Worm (Caenorhabditis elegans) whole organism, mixed stage, embryonic: ENCODE measurements around the gene T16G12.8.

Experiments
- M03D4.4 ChIP-seq: sonication (generic microtip); optimal IDR thresholded peaks from 2 replicates; lab custom pipeline; 2017; ENCODE audit warnings: mild to moderate bottlenecking, missing genetic modification characterization, missing compliant biosample characterization
- bed-3 ChIP-seq: fragments of 200-800 bp; sonication (Bioruptor generic); optimal IDR thresholded peaks from 3 replicates; lab custom pipeline; 2018; ENCODE audit warnings: mild to moderate bottlenecking, missing genetic modification characterization, moderate library complexity, missing compliant biosample characterization
- blmp-1 ChIP-seq: fragments of 150-350 bp; optimal IDR thresholded peaks from 2 replicates; lab custom pipeline; 2014; ENCODE audit warnings: missing biosample characterization, missing genetic modification characterization
- ceh-39 ChIP-seq: fragments of 150-350 bp; optimal IDR thresholded peaks from 2 replicates; lab custom pipeline; 2014; ENCODE audit warnings: missing biosample characterization, missing genetic modification characterization
- ceh-43 ChIP-seq: fragments of 200-800 bp; sonication (Bioruptor generic); optimal IDR thresholded peaks from 2 replicates; lab custom pipeline; 2018; ENCODE audit warnings: mild to moderate bottlenecking, missing genetic modification characterization, moderate library complexity, missing compliant biosample characterization
- ceh-83 ChIP-seq: fragments of 200-800 bp; sonication (Bioruptor generic); optimal IDR thresholded peaks from 2 replicates; lab custom pipeline; 2018; ENCODE audit warnings: mild to moderate bottlenecking, missing genetic modification characterization, missing compliant biosample characterization
- ces-1 ChIP-seq: fragments of 150-350 bp; optimal IDR thresholded peaks from 2 replicates; lab custom pipeline; 2014; ENCODE audit warnings: missing biosample characterization, missing genetic modification reagents, missing genetic modification characterization
- cnd-1 ChIP-seq: fragments of 200-800 bp; sonication (Bioruptor generic); optimal IDR thresholded peaks from 2 replicates; lab custom pipeline; 2018; ENCODE audit warnings: mild to moderate bottlenecking, missing genetic modification characterization, missing compliant biosample characterization
- drap-1 ChIP-seq: fragments of 200-800 bp; sonication (Bioruptor generic); optimal IDR thresholded peaks from 3 replicates; lab custom pipeline; 2018; ENCODE audit warnings: mild to moderate bottlenecking, missing genetic modification characterization, missing compliant biosample characterization
- elt-1 ChIP-seq: sonication (generic microtip); optimal IDR thresholded peaks from 2 replicates; lab custom pipeline; 2017; ENCODE audit warnings: missing genetic modification characterization, mild to moderate bottlenecking, missing compliant biosample characterization, antibody characterized with exemption, moderate library complexity, borderline replicate concordance; ENCODE audit not compliant: insufficient read depth
- elt-3 ChIP-seq: fragments of 150-350 bp; optimal IDR thresholded peaks from 2 replicates; lab custom pipeline; 2014; ENCODE audit warnings: missing biosample characterization, missing genetic modification characterization
- flh-1 ChIP-seq: fragments of 200-800 bp; sonication (Bioruptor generic); optimal IDR thresholded peaks from 2 replicates; lab custom pipeline; 2018; ENCODE audit warnings: mild to moderate bottlenecking, missing genetic modification characterization, moderate library complexity, missing compliant biosample characterization
- ham-2 ChIP-seq: fragments of 200-800 bp; sonication (Bioruptor generic); optimal IDR thresholded peaks from 2 replicates; lab custom pipeline; 2018; ENCODE audit warnings: mild to moderate bottlenecking, missing genetic modification characterization, missing compliant biosample characterization
- hlh-1 ChIP-seq: fragments of 150-350 bp; optimal IDR thresholded peaks from 2 replicates; lab custom pipeline; 2014; ENCODE audit warnings: missing biosample characterization, missing genetic modification reagents, missing genetic modification characterization
- lin-13 ChIP-seq: fragments of 150-350 bp; optimal IDR thresholded peaks from 2 replicates; lab custom pipeline; 2014; ENCODE audit warnings: missing biosample characterization, missing genetic modification characterization
- lin-32 ChIP-seq: fragments of 200-800 bp; sonication (Bioruptor generic); optimal IDR thresholded peaks from 2 replicates; lab custom pipeline; 2018; ENCODE audit warnings: mild to moderate bottlenecking, missing genetic modification characterization, missing compliant biosample characterization
- lsy-2 ChIP-seq: fragments of 150-350 bp; optimal IDR thresholded peaks from 2 replicates; lab custom pipeline; 2014; ENCODE audit warnings: missing biosample characterization, missing genetic modification characterization
- mab-5 ChIP-seq: fragments of 150-350 bp; optimal IDR thresholded peaks from 2 replicates; lab custom pipeline; 2014; ENCODE audit warnings: missing biosample characterization, missing genetic modification characterization
- mep-1 ChIP-seq: fragments of 150-350 bp; optimal IDR thresholded peaks from 2 replicates; lab custom pipeline; 2017; ENCODE audit warnings: missing biosample characterization, missing genetic modification reagents, missing genetic modification characterization, inconsistent platforms
- mls-2 ChIP-seq: sonication (generic microtip); optimal IDR thresholded peaks from 2 replicates; lab custom pipeline; 2016; ENCODE audit warnings: mild to moderate bottlenecking, missing genetic modification characterization, moderate library complexity, missing compliant biosample characterization
- nhr-12 ChIP-seq: fragments of 150-350 bp; optimal IDR thresholded peaks from 2 replicates; lab custom pipeline; 2014; ENCODE audit warnings: missing biosample characterization, missing genetic modification characterization
- nhr-2 ChIP-seq: fragments of 150-350 bp; optimal IDR thresholded peaks from 2 replicates; lab custom pipeline; 2014; ENCODE audit warnings: missing biosample characterization, missing genetic modification characterization
- nhr-237 ChIP-seq: fragments of 150-350 bp; optimal IDR thresholded peaks from 2 replicates; lab custom pipeline; 2014; ENCODE audit warnings: missing biosample characterization, missing genetic modification characterization
- nhr-28 ChIP-seq: fragments of 150-350 bp; optimal IDR thresholded peaks from 2 replicates; lab custom pipeline; 2014; ENCODE audit warnings: missing biosample characterization, missing genetic modification characterization
- nhr-76 ChIP-seq: sonication (generic microtip); optimal IDR thresholded peaks from 2 replicates; lab custom pipeline; 2017; ENCODE audit warnings: missing biosample characterization, missing genetic modification characterization
- pha-4 ChIP-seq: fragments of 150-350 bp; optimal IDR thresholded peaks from 2 replicates; lab custom pipeline; 2018; ENCODE audit warnings: missing biosample characterization, missing genetic modification reagents, missing genetic modification characterization
- sem-2 ChIP-seq: fragments of 200-800 bp; sonication (Bioruptor generic); optimal IDR thresholded peaks from 2 replicates; lab custom pipeline; 2018; ENCODE audit warnings: mild to moderate bottlenecking, missing genetic modification characterization, missing compliant biosample characterization
- snpc-4 ChIP-seq: fragments of 150-350 bp; optimal IDR thresholded peaks from 2 replicates; lab custom pipeline; 2014; ENCODE audit warnings: missing biosample characterization, missing genetic modification characterization
- sptf-1 ChIP-seq: sonication (generic microtip); optimal IDR thresholded peaks from 2 replicates; lab custom pipeline; 2017; ENCODE audit warnings: mild to moderate bottlenecking, missing genetic modification characterization, moderate library complexity, missing compliant biosample characterization
- tbx-8 ChIP-seq: fragments of 200-800 bp; sonication (Bioruptor generic); optimal IDR thresholded peaks from 2 replicates; lab custom pipeline; 2018; ENCODE audit warnings: mild to moderate bottlenecking, missing genetic modification characterization, moderate library complexity, missing compliant biosample characterization
- unc-120 ChIP-seq: sonication (generic microtip); optimal IDR thresholded peaks from 2 replicates; lab custom pipeline; 2017; ENCODE audit warnings: missing genetic modification characterization, missing compliant biosample characterization; ENCODE audit not compliant: poor library complexity, severe bottlenecking
- unc-39 ChIP-seq: fragments of 150-350 bp; optimal IDR thresholded peaks from 2 replicates; lab custom pipeline; 2014; ENCODE audit warnings: missing biosample characterization, missing genetic modification characterization
- unc-62 ChIP-seq: fragments of 150-350 bp; optimal IDR thresholded peaks from 2 replicates; lab custom pipeline; 2014; ENCODE audit warnings: missing biosample characterization, missing genetic modification reagents, missing genetic modification characterization
- zip-8 ChIP-seq: fragments of 150-350 bp; optimal IDR thresholded peaks from 2 replicates; lab custom pipeline; 2014; ENCODE audit warnings: missing biosample characterization, missing genetic modification characterization
- ztf-11 ChIP-seq: fragments of 150-350 bp; optimal IDR thresholded peaks from 2 replicates; lab custom pipeline; 2014; ENCODE audit warnings: missing biosample characterization, missing genetic modification characterization

The T16G12.8 gene

DNA sequence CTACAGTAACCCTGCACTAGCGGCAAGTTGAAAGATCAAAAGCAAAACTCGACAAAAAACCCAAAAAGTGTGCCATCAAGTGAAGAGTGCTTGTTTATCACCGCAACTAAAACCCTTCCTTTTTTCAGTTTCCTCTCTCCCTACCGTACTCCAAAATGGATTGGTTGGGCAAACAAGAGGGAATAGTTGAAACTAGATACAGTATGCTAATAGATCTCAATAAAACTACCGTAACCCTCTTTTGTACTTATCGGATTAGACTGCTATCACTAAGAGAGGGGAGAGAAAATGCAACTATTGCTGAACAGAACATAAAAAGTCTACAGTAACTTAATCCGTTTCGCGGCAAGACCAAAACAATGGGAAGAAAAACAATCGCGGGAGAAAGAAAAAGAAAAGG is 36.3 kb downstream of the T16G12.8 start:
- TF ChIP-seq lin-13 (tag; lab: Kevin White, UChicago) (no peak), ztf-11 (no peak), unc-62 (GFP tag; lab: Kevin White, UChicago) (no peak), nhr-28 (tag; lab: Kevin White, UChicago) (no peak), hlh-1 (tag; lab: Kevin White, UChicago) (no peak), zip-8 (no peak), nhr-76 (tag; lab: Kevin White, UChicago) (no peak), ceh-83 (GFP tag; lab: Kevin White, UChicago) (no peak), ces-1 (GFP tag; lab: Kevin White, UChicago) (no peak), unc-120 (no peak), cnd-1 (tag; lab: Kevin White, UChicago) (no peak), nhr-237 (tag; lab: Kevin White, UChicago) (no peak)

DNA sequence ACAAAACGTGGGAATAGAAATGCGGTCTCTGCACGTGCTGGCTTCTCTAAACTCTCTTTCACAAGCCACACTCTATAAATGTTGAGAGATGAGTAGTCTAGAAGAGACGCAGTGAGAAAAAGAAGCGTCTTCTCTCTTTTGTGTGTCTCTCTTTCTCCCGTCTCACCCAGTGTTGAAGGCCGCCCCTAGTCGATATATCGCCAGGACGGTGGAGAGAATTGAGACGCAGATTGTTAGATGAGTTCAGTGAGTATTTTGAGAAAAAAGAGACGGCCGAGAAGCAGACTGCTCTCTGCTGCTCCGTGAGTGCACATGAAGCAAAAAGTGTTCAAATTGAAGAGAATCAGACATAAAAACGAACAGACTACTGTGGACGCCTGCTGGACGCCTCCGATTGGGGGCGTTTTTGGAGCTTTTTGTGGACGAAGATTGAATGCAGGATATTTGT is 37.4 kb downstream of the T16G12.8 start:
- TF ChIP-seq blmp-1 (no peak), nhr-12 (no peak), ceh-83 (GFP tag; lab: Kevin White, UChicago) (no peak), mep-1 (tag; lab: Kevin White, UChicago) (peak; percentile 32), ceh-39 (tag; lab: Kevin White, UChicago) (peak; percentile 98), lin-32 (GFP tag; lab: Kevin White, UChicago) (no peak), tbx-8 (no peak), cnd-1 (tag; lab: Kevin White, UChicago) (peak; percentile 36), hlh-1 (tag; lab: Kevin White, UChicago) (peak; percentile 91), mab-5 (tag; lab: Kevin White, UChicago) (peak; percentile 78), lsy-2 (tag; lab: Kevin White, UChicago) (peak; percentile 89), flh-1 (GFP tag; lab: Kevin White, UChicago) (no peak), lin-13 (tag; lab: Kevin White, UChicago) (no peak), snpc-4 (no peak), ztf-11 (peak; percentile 70), mls-2 (tag; lab: Kevin White, UChicago) (peak; percentile 70), sem-2 (GFP tag; lab: Kevin White, UChicago) (no peak), elt-3 (tag; lab: Kevin White, UChicago) (peak; percentile 41), M03D4.4 (tag; lab: Kevin White, UChicago) (no peak), ces-1 (GFP tag; lab: Kevin White, UChicago) (peak; percentile 92), nhr-76 (tag; lab: Kevin White, UChicago) (no peak), pha-4 (tag; lab: Kevin White, UChicago) (peak; percentile 80), nhr-237 (tag; lab: Kevin White, UChicago) (peak; percentile 82), bed-3 (GFP tag; lab: Kevin White, UChicago) (no peak), nhr-28 (tag; lab: Kevin White, UChicago) (no peak), sptf-1 (tag; lab: Kevin White, UChicago) (peak; percentile 39), ham-2 (GFP tag; lab: Kevin White, UChicago) (peak; percentile 52), elt-1 (tag; lab: Kevin White, UChicago) (no peak), zip-8 (no peak), unc-39 (tag; lab: Kevin White, UChicago) (no peak), ceh-43 (no peak), unc-120 (peak; percentile 72), drap-1 (GFP tag; lab: Kevin White, UChicago) (peak; percentile 72), nhr-2 (tag; lab: Kevin White, UChicago) (peak; percentile 49), unc-62 (GFP tag; lab: Kevin White, UChicago) (peak; percentile 88)
- TF ChIP-seq, all 35 proteins: peak for 18

- TF ChIP-seq sptf-1 (tag; lab: Kevin White, UChicago) (no peak), drap-1 (GFP tag; lab: Kevin White, UChicago) (no peak), tbx-8 (no peak)
These were observed 38.9 kb downstream of the T16G12.8 start, which contains the start of gene spop-1 for ce11 chrIII:10097981-10098380. Gene spop-1, minus strand, starts transcription at chrIII:10098081.

DNA sequence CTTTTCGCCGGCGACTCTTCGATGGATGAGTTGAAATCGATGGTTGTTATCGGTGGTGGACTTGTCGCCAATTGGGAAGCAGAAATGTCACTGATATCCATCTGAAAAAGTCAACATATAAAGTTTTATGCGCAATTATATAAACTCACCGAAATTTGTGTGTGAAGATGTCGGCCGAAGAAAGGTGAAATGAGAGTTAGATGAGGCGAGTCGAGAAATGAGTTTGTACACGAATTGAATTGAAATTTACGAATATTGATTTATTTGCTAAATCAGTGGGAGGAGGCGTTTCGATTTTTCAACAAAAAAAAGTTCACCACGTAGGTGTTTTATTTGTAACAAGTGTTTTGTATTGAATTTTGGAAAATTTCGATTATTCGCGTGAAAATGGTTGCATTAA is 42.2 kb downstream of the T16G12.8 start, which contains the start of gene kel-10:
kel-10 (minus strand) TSS at position 101 of the 400 bp plus-strand sequence.
- no peak for TF ChIP-seq pha-4 (tag; lab: Kevin White, UChicago)
